Worm (Caenorhabditis elegans) whole organism, L3 larva: ENCODE results near the gene egl-36.

ENCODE experiments used
- R02D3.7 ChIP-seq: fragments of 150-350 bp; optimal IDR thresholded peaks from 2 replicates; lab custom pipeline; 2014; ENCODE audit warnings: missing biosample characterization, missing genetic modification characterization
- ZK546.5 ChIP-seq: sonication (generic microtip); optimal IDR thresholded peaks from 2 replicates; lab custom pipeline; 2017; ENCODE audit warnings: missing biosample characterization, missing genetic modification characterization
- aly-2 ChIP-seq: fragments of 150-350 bp; optimal IDR thresholded peaks from 2 replicates; lab custom pipeline; 2014; ENCODE audit warnings: missing biosample characterization, missing genetic modification characterization
- ama-1 ChIP-seq: fragments of 150-350 bp; optimal IDR thresholded peaks from 2 replicates; lab custom pipeline; 2018
- ceh-16 ChIP-seq: sonication (generic microtip); optimal IDR thresholded peaks from 2 replicates; lab custom pipeline; 2017; ENCODE audit warnings: missing biosample characterization, missing genetic modification characterization
- ceh-28 ChIP-seq: fragments of 150-350 bp; optimal IDR thresholded peaks from 2 replicates; lab custom pipeline; 2014; ENCODE audit warnings: missing biosample characterization, missing genetic modification reagents, missing genetic modification characterization
- ceh-82 ChIP-seq: fragments of 150-350 bp; optimal IDR thresholded peaks from 2 replicates; lab custom pipeline; 2014; ENCODE audit warnings: missing biosample characterization, missing genetic modification characterization
- ceh-9 ChIP-seq: sonication (generic microtip); optimal IDR thresholded peaks from 2 replicates; lab custom pipeline; 2018; ENCODE audit warnings: missing biosample characterization, missing genetic modification characterization
- daf-12 ChIP-seq: fragments of 150-350 bp; optimal IDR thresholded peaks from 2 replicates; lab custom pipeline; 2014; ENCODE audit warnings: missing biosample characterization, missing genetic modification reagents, missing genetic modification characterization
- egl-27 ChIP-seq: sonication (generic microtip); optimal IDR thresholded peaks from 4 replicates; lab custom pipeline; 2017; ENCODE audit warnings: missing biosample characterization, missing genetic modification reagents, missing genetic modification characterization
- egl-5 ChIP-seq: fragments of 150-350 bp; optimal IDR thresholded peaks from 2 replicates; lab custom pipeline; 2017; ENCODE audit warnings: missing biosample characterization, missing genetic modification reagents, missing genetic modification characterization, inconsistent platforms
- elt-1 ChIP-seq: fragments of 150-350 bp; optimal IDR thresholded peaks from 2 replicates; lab custom pipeline; 2014; ENCODE audit warnings: missing biosample characterization, missing genetic modification characterization
- elt-2 ChIP-seq: sonication (generic microtip); optimal IDR thresholded peaks from 2 replicates; lab custom pipeline; 2016; ENCODE audit warnings: missing genetic modification reagents, mild to moderate bottlenecking, missing genetic modification characterization, missing compliant biosample characterization
- elt-3 ChIP-seq, 3 experiments: fragments of 150-350 bp in 1 of 3; sonication (generic microtip) in 2 of 3; optimal IDR thresholded peaks; 2 replicates in 2 of 3; 4 replicates in 1 of 3; lab custom pipeline; 2014 to 2017; ENCODE audit warnings: missing biosample characterization in 3 of 3, missing genetic modification characterization in 3 of 3
- eor-1 ChIP-seq, 2 experiments: fragments of 150-350 bp; optimal IDR thresholded peaks; 2 replicates each; lab custom pipeline; 2014 to 2018; ENCODE audit warnings: missing biosample characterization in 2 of 2, missing genetic modification characterization in 2 of 2
- fkh-10 ChIP-seq: sonication (generic microtip); optimal IDR thresholded peaks from 2 replicates; lab custom pipeline; 2017; ENCODE audit warnings: missing biosample characterization, missing genetic modification reagents, missing genetic modification characterization
- fkh-2 ChIP-seq: fragments of 150-350 bp; optimal IDR thresholded peaks from 2 replicates; lab custom pipeline; 2014; ENCODE audit warnings: missing biosample characterization, missing genetic modification reagents, missing genetic modification characterization
- fos-1 ChIP-seq: fragments of 150-350 bp; optimal IDR thresholded peaks from 2 replicates; lab custom pipeline; 2014; ENCODE audit warnings: missing biosample characterization, missing genetic modification characterization
- hmg-11 ChIP-seq: sonication (generic microtip); optimal IDR thresholded peaks from 2 replicates; lab custom pipeline; 2016; ENCODE audit warnings: missing genetic modification characterization, missing compliant biosample characterization
- jun-1 ChIP-seq: fragments of 150-350 bp; optimal IDR thresholded peaks from 2 replicates; lab custom pipeline; 2014; ENCODE audit warnings: missing biosample characterization, missing genetic modification reagents, missing genetic modification characterization
- lin-15B ChIP-seq: fragments of 150-350 bp; optimal IDR thresholded peaks from 2 replicates; lab custom pipeline; 2014; ENCODE audit warnings: missing biosample characterization, missing genetic modification characterization
- lin-39 ChIP-seq: fragments of 150-350 bp; optimal IDR thresholded peaks from 2 replicates; lab custom pipeline; 2018; ENCODE audit warnings: missing biosample characterization, missing genetic modification reagents, missing genetic modification characterization
- lsy-12 ChIP-seq: sonication (generic microtip); optimal IDR thresholded peaks from 2 replicates; lab custom pipeline; 2016; ENCODE audit warnings: mild to moderate bottlenecking, missing genetic modification characterization, missing compliant biosample characterization
- mdl-1 ChIP-seq: fragments of 150-350 bp; optimal IDR thresholded peaks from 2 replicates; lab custom pipeline; 2014; ENCODE audit warnings: missing biosample characterization, missing genetic modification characterization
- mml-1 ChIP-seq: fragments of 150-350 bp; sonication (generic microtip); optimal IDR thresholded peaks from 3 replicates; lab custom pipeline; 2014; ENCODE audit warnings: missing biosample characterization, missing genetic modification characterization
- nfya-1 ChIP-seq: sonication (generic microtip); optimal IDR thresholded peaks from 2 replicates; lab custom pipeline; 2017; ENCODE audit warnings: missing genetic modification characterization, mild to moderate bottlenecking, missing compliant biosample characterization, antibody characterized with exemption, moderate library complexity; ENCODE audit not compliant: insufficient read depth
- nhr-11 ChIP-seq: fragments of 150-350 bp; optimal IDR thresholded peaks from 2 replicates; lab custom pipeline; 2014; ENCODE audit warnings: missing biosample characterization, missing genetic modification characterization
- nhr-12 ChIP-seq: fragments of 150-350 bp; optimal IDR thresholded peaks from 2 replicates; lab custom pipeline; 2014; ENCODE audit warnings: missing biosample characterization, missing genetic modification characterization
- nhr-23 ChIP-seq: fragments of 150-350 bp; optimal IDR thresholded peaks from 2 replicates; lab custom pipeline; 2014; ENCODE audit warnings: missing biosample characterization, missing genetic modification reagents, missing genetic modification characterization
- nhr-237 ChIP-seq: fragments of 150-350 bp; optimal IDR thresholded peaks from 2 replicates; lab custom pipeline; 2014; ENCODE audit warnings: missing biosample characterization, missing genetic modification characterization
- nhr-25 ChIP-seq: sonication (generic microtip); optimal IDR thresholded peaks from 2 replicates; lab custom pipeline; 2017; ENCODE audit warnings: missing biosample characterization, missing genetic modification characterization
- nhr-28 ChIP-seq: fragments of 150-350 bp; optimal IDR thresholded peaks from 2 replicates; lab custom pipeline; 2014; ENCODE audit warnings: missing biosample characterization, missing genetic modification characterization
- nhr-43 ChIP-seq: sonication (generic microtip); optimal IDR thresholded peaks from 2 replicates; lab custom pipeline; 2016; ENCODE audit warnings: mild to moderate bottlenecking, missing genetic modification characterization, missing compliant biosample characterization; ENCODE audit not compliant: poor library complexity, severe bottlenecking
- nhr-67 ChIP-seq: fragments of 150-350 bp; optimal IDR thresholded peaks from 2 replicates; lab custom pipeline; 2014; ENCODE audit warnings: missing biosample characterization, missing genetic modification characterization
- nhr-76 ChIP-seq: fragments of 150-350 bp; sonication (generic microtip); optimal IDR thresholded peaks from 5 replicates; lab custom pipeline; 2014; ENCODE audit warnings: missing biosample characterization, missing genetic modification characterization
- nhr-77 ChIP-seq: fragments of 150-350 bp; optimal IDR thresholded peaks from 2 replicates; lab custom pipeline; 2014; ENCODE audit warnings: missing biosample characterization, missing genetic modification characterization
- pha-4 ChIP-seq: fragments of 150-350 bp; optimal IDR thresholded peaks from 2 replicates; lab custom pipeline; 2014; ENCODE audit warnings: missing biosample characterization, missing genetic modification reagents, missing genetic modification characterization
- pqm-1 ChIP-seq: fragments of 150-350 bp; optimal IDR thresholded peaks from 2 replicates; lab custom pipeline; 2017; ENCODE audit warnings: missing biosample characterization, missing genetic modification characterization, inconsistent platforms
- sea-2 ChIP-seq: fragments of 150-350 bp; sonication (generic microtip); optimal IDR thresholded peaks from 4 replicates; lab custom pipeline; 2014; ENCODE audit warnings: missing biosample characterization, missing genetic modification reagents, missing genetic modification characterization
- skn-1 ChIP-seq: fragments of 150-350 bp; optimal IDR thresholded peaks from 2 replicates; lab custom pipeline; 2014; ENCODE audit warnings: missing biosample characterization, missing genetic modification characterization
- snpc-4 ChIP-seq: fragments of 150-350 bp; optimal IDR thresholded peaks from 2 replicates; lab custom pipeline; 2014; ENCODE audit warnings: missing biosample characterization, missing genetic modification characterization
- tbx-2 ChIP-seq: sonication (generic microtip); optimal IDR thresholded peaks from 2 replicates; lab custom pipeline; 2016; ENCODE audit warnings: mild to moderate bottlenecking, missing genetic modification characterization, missing compliant biosample characterization
- unc-39 ChIP-seq: sonication (generic microtip); optimal IDR thresholded peaks from 4 replicates; lab custom pipeline; 2017; ENCODE audit warnings: missing biosample characterization, missing genetic modification characterization
- unc-62 ChIP-seq: fragments of 150-350 bp; sonication (generic microtip); optimal IDR thresholded peaks from 4 replicates; lab custom pipeline; 2014; ENCODE audit warnings: missing biosample characterization, missing genetic modification reagents, missing genetic modification characterization
- zag-1 ChIP-seq: fragments of 150-350 bp; optimal IDR thresholded peaks from 2 replicates; lab custom pipeline; 2014; ENCODE audit warnings: missing biosample characterization, missing genetic modification characterization
- ztf-11 ChIP-seq: fragments of 150-350 bp; optimal IDR thresholded peaks from 2 replicates; lab custom pipeline; 2014; ENCODE audit warnings: missing biosample characterization, missing genetic modification characterization
- ztf-4 ChIP-seq: fragments of 150-350 bp; optimal IDR thresholded peaks from 2 replicates; lab custom pipeline; 2014; ENCODE audit warnings: missing biosample characterization, missing genetic modification characterization

egl-36 gene

ce11 chrX:10766123-10766622 is 32.0 kb downstream of the egl-36 start:
- peak; percentile 87 for TF ChIP-seq skn-1
- TF ChIP-seq nhr-23 (tag; lab: Kevin White, UChicago), result peak; percentile 96
- TF ChIP-seq fkh-10 (GFP tag; lab: Kevin White, UChicago), result peak; percentile 99
- peak; percentile 98 for TF ChIP-seq hmg-11 (tag; lab: Kevin White, UChicago)
- peak; percentile 97 for TF ChIP-seq egl-5 (tag; lab: Kevin White, UChicago)
- peak; percentile 97 for TF ChIP-seq lin-39 (tag; lab: Kevin White, UChicago)
- TF ChIP-seq ceh-82 (tag; lab: Kevin White, UChicago), result peak; percentile 76
- peak; percentile 59 for TF ChIP-seq ceh-16 (tag; lab: Kevin White, UChicago)
- peak; percentile 39 for TF ChIP-seq ceh-9 (tag; lab: Kevin White, UChicago)
- no peak for TF ChIP-seq ztf-11 (tag; lab: Kevin White, UChicago)
- no peak for TF ChIP-seq nhr-67 (tag; lab: Kevin White, UChicago)
- peak; percentile 97 for TF ChIP-seq nfya-1 (tag; lab: Kevin White, UChicago)
- TF ChIP-seq daf-12 (tag; lab: Kevin White, UChicago), result peak; percentile 74
- peak; percentile 85 for TF ChIP-seq lsy-12
- peak; percentile 95 for TF ChIP-seq elt-2 (tag; lab: Kevin White, UChicago)
- peak; percentile 35 for TF ChIP-seq ztf-4 (tag; lab: Kevin White, UChicago)
- TF ChIP-seq elt-3 (tag; optimal IDR thresholded peaks at IDR 0.05; lab: Kevin White, UChicago), result peak in 2 of 3 experiments; percentile 68 to 85
- peak; percentile 77 for TF ChIP-seq R02D3.7 (tag; lab: Kevin White, UChicago)
- TF ChIP-seq unc-62, result peak; percentile 99
- TF ChIP-seq egl-27 (tag; lab: Kevin White, UChicago), result peak; percentile 92
- peak; percentile 59 for TF ChIP-seq unc-39
- peak; percentile 85 for TF ChIP-seq nhr-43 (tag; lab: Kevin White, UChicago)
- TF ChIP-seq jun-1, result peak; percentile 97
- peak; percentile 56 for TF ChIP-seq lin-15B (tag; lab: Kevin White, UChicago)
- peak; percentile 98 for TF ChIP-seq pha-4 (tag; lab: Kevin White, UChicago)
- TF ChIP-seq zag-1 (tag; lab: Kevin White, UChicago), result peak; percentile 92
- TF ChIP-seq sea-2 (GFP tag; lab: Kevin White, UChicago), result peak; percentile 38
- TF ChIP-seq ceh-28 (tag; lab: Kevin White, UChicago), result peak; percentile 90
- no peak for TF ChIP-seq fkh-2 (tag; lab: Kevin White, UChicago)
- TF ChIP-seq mml-1, result no peak
- peak; percentile 95 for TF ChIP-seq elt-1 (tag; lab: Kevin White, UChicago)
- TF ChIP-seq tbx-2, result peak; percentile 94
- TF ChIP-seq snpc-4 (tag; lab: Kevin White, UChicago), result peak; percentile 74
- TF ChIP-seq fos-1 (tag; lab: Kevin White, UChicago), result peak; percentile 74
- TF ChIP-seq aly-2, result no peak
- TF ChIP-seq nhr-12 (tag; lab: Kevin White, UChicago), result no peak
- TF ChIP-seq mdl-1, result peak; percentile 91
- TF ChIP-seq nhr-76 (tag; lab: Kevin White, UChicago), result peak; percentile 69
- TF ChIP-seq ZK546.5 (tag; lab: Kevin White, UChicago), result no peak
- TF ChIP-seq nhr-237 (tag; lab: Kevin White, UChicago), result no peak
- peak; percentile 43 for TF ChIP-seq ama-1 (lab: Kevin White, UChicago)
- TF ChIP-seq nhr-25, result peak; percentile 95
- no peak for TF ChIP-seq nhr-28
- peak in 1 of 2 experiments; percentile 54 for TF ChIP-seq eor-1 (tag; optimal IDR thresholded peaks at IDR 0.05; lab: Kevin White, UChicago)
- TF ChIP-seq nhr-11, result peak; percentile 89
- TF ChIP-seq nhr-77 (tag; lab: Kevin White, UChicago), result peak; percentile 88
- TF ChIP-seq pqm-1 (tag; lab: Kevin White, UChicago), result peak; percentile 92
